Fruit fly (Drosophila melanogaster) whole organism, embryonic: ENCODE data around the gene CG8119.

ENCODE experiments used
- Adf1 ChIP-seq: fragments of 200-800 bp; sonication (Bioruptor generic); IDR thresholded peaks from 2 replicates; pipeline ENCODE4 v1.3.6; 2022; ENCODE audit warnings: missing biosample characterization, missing genetic modification characterization
- B-H1 ChIP-seq: fragments of 200-800 bp; sonication (Bioruptor generic); IDR thresholded peaks from 3 replicates; pipeline ENCODE4 v1.3.6; 2022; ENCODE audit warnings: missing biosample characterization, missing genetic modification characterization
- Bgb ChIP-seq: fragments of 200-800 bp; sonication (Bioruptor generic); IDR thresholded peaks from 2 replicates; pipeline ENCODE4 v1.3.6; 2022; ENCODE audit warnings: missing biosample characterization, missing genetic modification characterization; ENCODE audit not compliant: partially characterized antibody
- C15 ChIP-seq: fragments of 200-800 bp; sonication (Bioruptor generic); IDR thresholded peaks from 3 replicates; pipeline ENCODE4 v1.3.6; 2022; ENCODE audit warnings: missing biosample characterization, missing genetic modification characterization
- CG10321 ChIP-seq: fragments of 200-800 bp; sonication (Bioruptor generic); IDR thresholded peaks from 2 replicates; pipeline ENCODE4 v1.3.6; 2022; ENCODE audit warnings: missing biosample characterization, missing genetic modification characterization
- CG11504 ChIP-seq: fragments of 200-800 bp; sonication (Bioruptor generic); optimal IDR thresholded peaks from 3 replicates; lab custom pipeline; 2019; ENCODE audit warnings: missing biosample characterization, mild to moderate bottlenecking, missing genetic modification characterization, moderate library complexity
- CG12769 ChIP-seq: fragments of 200-800 bp; sonication (Bioruptor generic); optimal IDR thresholded peaks from 2 replicates; lab custom pipeline; 2019; ENCODE audit warnings: missing biosample characterization, mild to moderate bottlenecking, missing genetic modification characterization, moderate library complexity
- CG13287 ChIP-seq: fragments of 200-800 bp; sonication (Bioruptor generic); IDR thresholded peaks from 2 replicates; pipeline ENCODE4 v1.3.6; 2022; ENCODE audit warnings: missing biosample characterization, missing genetic modification characterization; ENCODE audit not compliant: partially characterized antibody
- CG13424 ChIP-seq: fragments of 200-800 bp; sonication (Bioruptor generic); optimal IDR thresholded peaks from 2 replicates; lab custom pipeline; 2019; ENCODE audit warnings: missing biosample characterization, mild to moderate bottlenecking, missing genetic modification characterization, moderate library complexity
- CG13894 ChIP-seq: fragments of 200-800 bp; sonication (Bioruptor generic); optimal IDR thresholded peaks from 3 replicates; lab custom pipeline; 2018; ENCODE audit warnings: missing biosample characterization, mild to moderate bottlenecking, missing genetic modification characterization, moderate library complexity
- CG14014 ChIP-seq: fragments of 200-800 bp; sonication (Bioruptor generic); IDR thresholded peaks from 2 replicates; pipeline ENCODE4 v1.3.6; 2022; ENCODE audit warnings: missing biosample characterization, missing genetic modification characterization
- CG15479 ChIP-seq: fragments of 200-800 bp; sonication (Bioruptor generic); optimal IDR thresholded peaks from 3 replicates; lab custom pipeline; 2019; ENCODE audit warnings: missing biosample characterization, mild to moderate bottlenecking, missing genetic modification characterization, moderate library complexity
- CG17328 ChIP-seq: fragments of 200-800 bp; sonication (Bioruptor generic); IDR thresholded peaks from 2 replicates; pipeline ENCODE4 v1.3.6; 2022; ENCODE audit warnings: missing biosample characterization, missing genetic modification characterization
- CG17359 ChIP-seq: fragments of 200-800 bp; sonication (Bioruptor generic); optimal IDR thresholded peaks from 3 replicates; lab custom pipeline; 2018; ENCODE audit warnings: missing biosample characterization, mild to moderate bottlenecking, missing genetic modification characterization, moderate library complexity
- CG17829 ChIP-seq: fragments of 200-800 bp; optimal IDR thresholded peaks from 2 replicates; lab custom pipeline; 2019; ENCODE audit warnings: missing biosample characterization, mild to moderate bottlenecking, missing genetic modification characterization, moderate library complexity
- CG2199 ChIP-seq: fragments of 200-800 bp; sonication (Bioruptor generic); IDR thresholded peaks from 3 replicates; pipeline ENCODE4 v1.3.6; 2022; ENCODE audit warnings: missing biosample characterization, missing genetic modification characterization
- CG5180 ChIP-seq: fragments of 200-800 bp; sonication (Bioruptor generic); optimal IDR thresholded peaks from 3 replicates; lab custom pipeline; 2017; ENCODE audit warnings: missing biosample characterization, missing genetic modification characterization, mild to moderate bottlenecking, moderate library complexity, missing genetic modification reagents
- CG5953 ChIP-seq: fragments of 200-800 bp; sonication (Bioruptor generic); IDR thresholded peaks from 2 replicates; pipeline ENCODE4 v1.3.6; 2022; ENCODE audit warnings: missing biosample characterization, missing genetic modification characterization
- CG6175 ChIP-seq: fragments of 200-800 bp; sonication (Bioruptor generic); IDR thresholded peaks from 3 replicates; pipeline ENCODE4 v1.3.6; 2022; ENCODE audit warnings: missing biosample characterization, missing genetic modification characterization
- CG6683 ChIP-seq: fragments of 200-800 bp; sonication (Bioruptor generic); optimal IDR thresholded peaks from 2 replicates; lab custom pipeline; 2017; ENCODE audit warnings: missing biosample characterization, mild to moderate bottlenecking, missing genetic modification characterization, missing genetic modification reagents
- CG6791 ChIP-seq: fragments of 200-800 bp; sonication (Bioruptor generic); IDR thresholded peaks from 3 replicates; pipeline ENCODE4 v1.3.6; 2022; ENCODE audit warnings: missing biosample characterization, missing genetic modification characterization; ENCODE audit not compliant: partially characterized antibody
- CG6813 ChIP-seq: fragments of 200-800 bp; sonication (Bioruptor generic); optimal IDR thresholded peaks from 2 replicates; lab custom pipeline; 2017; ENCODE audit warnings: missing biosample characterization, missing genetic modification characterization, mild to moderate bottlenecking, moderate library complexity, missing genetic modification reagents
- CG7839 ChIP-seq: fragments of 200-800 bp; sonication (Bioruptor generic); optimal IDR thresholded peaks from 3 replicates; lab custom pipeline; 2018; ENCODE audit warnings: missing biosample characterization, mild to moderate bottlenecking, missing genetic modification characterization, moderate library complexity
- CG8089 ChIP-seq: fragments of 200-800 bp; sonication (Bioruptor generic); optimal IDR thresholded peaks from 3 replicates; lab custom pipeline; 2016; ENCODE audit warnings: missing biosample characterization, missing genetic modification characterization
- CG8290 ChIP-seq, 3 experiments: fragments of 200-800 bp; sonication (Bioruptor generic); optimal IDR thresholded peaks; 2 replicates each; lab custom pipeline; 2016 to 2019; ENCODE audit warnings: missing biosample characterization in 3 of 3, missing genetic modification characterization in 3 of 3, mild to moderate bottlenecking in 2 of 3, moderate library complexity in 1 of 3
- CG8924 ChIP-seq: fragments of 200-800 bp; optimal IDR thresholded peaks from 3 replicates; lab custom pipeline; 2019; ENCODE audit warnings: missing biosample characterization, mild to moderate bottlenecking, missing genetic modification characterization, moderate library complexity
- Deaf1 ChIP-seq: fragments of 200-800 bp; optimal IDR thresholded peaks from 3 replicates; lab custom pipeline; 2019; ENCODE audit warnings: missing biosample characterization, mild to moderate bottlenecking, missing genetic modification characterization, moderate library complexity
- Lhr ChIP-seq: fragments of 200-800 bp; sonication (Bioruptor generic); optimal IDR thresholded peaks from 3 replicates; lab custom pipeline; 2017; ENCODE audit warnings: mild to moderate bottlenecking, missing biosample characterization, missing genetic modification reagents, missing genetic modification characterization
- Med ChIP-seq: fragments of 200-800 bp; sonication (Bioruptor generic); peaks from one replicate; lab custom pipeline; 2016; ENCODE audit warnings: missing biosample characterization, missing genetic modification characterization, mild to moderate bottlenecking, inconsistent platforms, moderate library complexity
- Scr ChIP-seq: fragments of 200-800 bp; sonication (Bioruptor generic); IDR thresholded peaks from 2 replicates; pipeline ENCODE4 v1.3.6; 2022; ENCODE audit warnings: missing biosample characterization, missing genetic modification characterization; ENCODE audit not compliant: partially characterized antibody
- abd-A ChIP-seq: fragments of 200-800 bp; sonication (Bioruptor generic); optimal IDR thresholded peaks from 3 replicates; lab custom pipeline; 2019; ENCODE audit warnings: missing biosample characterization, mild to moderate bottlenecking, missing genetic modification characterization, moderate library complexity
- bowl ChIP-seq: fragments of 200-800 bp; sonication (Bioruptor generic); IDR thresholded peaks from 2 replicates; pipeline ENCODE4 v1.3.6; 2022; ENCODE audit warnings: missing biosample characterization, missing genetic modification characterization
- caup ChIP-seq: fragments of 200-800 bp; sonication (Bioruptor generic); optimal IDR thresholded peaks from 3 replicates; lab custom pipeline; 2017; ENCODE audit warnings: missing biosample characterization, mild to moderate bottlenecking, missing genetic modification characterization, moderate library complexity; ENCODE audit not compliant: severe bottlenecking
- ci ChIP-seq: fragments of 200-800 bp; sonication (Bioruptor generic); IDR thresholded peaks from 3 replicates; pipeline ENCODE4 v1.3.6; 2022; ENCODE audit warnings: missing biosample characterization, missing genetic modification characterization
- corto ChIP-seq: fragments of 200-800 bp; sonication (Bioruptor generic); optimal IDR thresholded peaks from 2 replicates; lab custom pipeline; 2016; ENCODE audit warnings: missing biosample characterization, mild to moderate bottlenecking, missing genetic modification characterization, moderate library complexity
- dysf ChIP-seq: fragments of 200-800 bp; sonication (Bioruptor generic); IDR thresholded peaks from 3 replicates; pipeline ENCODE4 v1.3.6; 2022; ENCODE audit warnings: missing biosample characterization, missing genetic modification characterization
- fu2 ChIP-seq: fragments of 200-800 bp; sonication (Bioruptor generic); optimal IDR thresholded peaks from 2 replicates; lab custom pipeline; 2016; ENCODE audit warnings: missing biosample characterization, missing genetic modification characterization
- grau ChIP-seq: fragments of 200-800 bp; optimal IDR thresholded peaks from 3 replicates; lab custom pipeline; 2019; ENCODE audit warnings: missing biosample characterization, mild to moderate bottlenecking, missing genetic modification characterization, moderate library complexity
- grn ChIP-seq: fragments of 200-800 bp; sonication (Bioruptor generic); optimal IDR thresholded peaks from 3 replicates; lab custom pipeline; 2017; ENCODE audit warnings: missing biosample characterization, missing genetic modification characterization
- hkb ChIP-seq, 2 experiments: fragments of 200-800 bp in 1 of 2; fragments of >200 bp in 1 of 2; sonication (Bioruptor generic) in 1 of 2; IDR thresholded peaks in 1 of 2; optimal IDR thresholded peaks in 1 of 2; 2 replicates each; pipeline versions ENCODE4 v1.3.6 to Lab custom; 2017 to 2022; ENCODE audit warnings: missing biosample characterization in 1 of 2, missing genetic modification characterization in 1 of 2
- inv ChIP-seq: fragments of 200-800 bp; sonication (Bioruptor generic); IDR thresholded peaks from 2 replicates; pipeline ENCODE4 v1.3.6; 2022; ENCODE audit warnings: missing biosample characterization, missing genetic modification characterization; ENCODE audit not compliant: partially characterized antibody
- knrl ChIP-seq: fragments of 200-800 bp; sonication (Bioruptor generic); IDR thresholded peaks from 3 replicates; pipeline ENCODE4 v1.3.6; 2022; ENCODE audit warnings: missing biosample characterization, missing genetic modification characterization; ENCODE audit not compliant: partially characterized antibody
- phol ChIP-seq: fragments of 200-800 bp; sonication (Bioruptor generic); optimal IDR thresholded peaks from 3 replicates; lab custom pipeline; 2018; ENCODE audit warnings: missing biosample characterization, mild to moderate bottlenecking, missing genetic modification characterization, moderate library complexity
- salm ChIP-seq: fragments of 200-800 bp; sonication (Bioruptor generic); optimal IDR thresholded peaks from 2 replicates; lab custom pipeline; 2018; ENCODE audit warnings: missing biosample characterization, mild to moderate bottlenecking, missing genetic modification characterization
- sd ChIP-seq: fragments of 200-800 bp; sonication (Bioruptor generic); optimal IDR thresholded peaks from 3 replicates; lab custom pipeline; 2018; ENCODE audit warnings: missing biosample characterization, mild to moderate bottlenecking, missing genetic modification characterization, moderate library complexity
- seq ChIP-seq: fragments of 200-800 bp; sonication (Bioruptor generic); IDR thresholded peaks from 2 replicates; pipeline ENCODE4 v1.3.6; 2022; ENCODE audit warnings: missing biosample characterization, missing genetic modification characterization
- zfh1 ChIP-seq: fragments of 200-800 bp; sonication (Bioruptor generic); IDR thresholded peaks from 3 replicates; pipeline ENCODE4 v1.3.6; 2022; ENCODE audit warnings: missing biosample characterization, missing genetic modification characterization

Gene CG8119

DNA sequence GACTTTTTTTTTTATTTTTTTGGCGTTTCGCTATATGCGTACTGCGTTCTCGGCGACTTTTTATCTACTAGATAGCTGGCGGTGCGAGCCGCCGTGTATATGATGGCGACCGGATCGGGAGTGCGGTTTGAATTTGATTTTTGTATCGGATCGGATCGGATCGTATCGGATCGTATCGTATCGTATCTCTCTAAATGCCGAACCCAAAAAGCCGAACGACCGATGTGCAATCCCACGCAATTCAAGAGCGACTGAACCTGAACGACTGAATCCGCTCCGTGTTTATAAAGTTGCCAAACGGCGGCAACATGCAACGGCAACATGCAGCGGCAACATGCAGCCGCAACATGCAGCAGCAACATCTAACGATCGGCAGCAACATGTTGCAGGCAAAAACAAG is 36.1 kb upstream of the CG8119 start (continued):
- TF ChIP-seq knrl (GFP tag; lab: Robert Waterston, UW), result peak; percentile 44; the same call in 2 of the 3 replicates
- TF ChIP-seq CG7839 (tag; lab: Kevin White, UChicago), result peak; percentile 7
- TF ChIP-seq inv (GFP tag; lab: Robert Waterston, UW), result no peak
- no peak; the same call in 1 of the 2 replicates for TF ChIP-seq Adf1
- peak; percentile 78 for TF ChIP-seq CG13894
- TF ChIP-seq CG13424 (tag; lab: Kevin White, UChicago), result peak; percentile 22
- peak; percentile 19; the same call in 1 of the 2 replicates for TF ChIP-seq CG14014 (GFP tag; lab: Robert Waterston, UW)
- TF ChIP-seq CG2199 (GFP tag; lab: Robert Waterston, UW), result peak; percentile 84; the same call in 2 of the 3 replicates
- TF ChIP-seq grn (GFP tag; lab: Kevin White, UChicago), result peak; percentile 97
- TF ChIP-seq CG6683 (GFP tag; lab: Kevin White, UChicago), result no peak
- TF ChIP-seq dysf (GFP tag; lab: Robert Waterston, UW), result peak; percentile 25; the same call in 1 of the 3 replicates
- TF ChIP-seq CG5180, result peak; percentile 41
- TF ChIP-seq Deaf1, result peak; percentile 98
- peak; percentile 11 for TF ChIP-seq grau
- peak; percentile 60; the same call in 1 of the 2 replicates for TF ChIP-seq Bgb (GFP tag; lab: Robert Waterston, UW)
- TF ChIP-seq B-H1, result no peak
- TF ChIP-seq Lhr (GFP tag; lab: Kevin White, UChicago), result no peak
- no peak for TF ChIP-seq corto (GFP tag; lab: Kevin White, UChicago)
- TF ChIP-seq Scr (GFP tag; lab: Robert Waterston, UW), result peak; percentile 37; the same call in 1 of the 2 replicates
- TF ChIP-seq CG11504 (tag; lab: Kevin White, UChicago), result peak; percentile 100
- peak; percentile 45; the same call in 1 of the 2 replicates for TF ChIP-seq seq (GFP tag; lab: Robert Waterston, UW)
- 0 out of 2 replicates have a peak, but pooled peaks have one; percentile 7 for TF ChIP-seq CG5953 (GFP tag; lab: Robert Waterston, UW)
- TF ChIP-seq ci (GFP tag; lab: Robert Waterston, UW), result peak; percentile 73; the same call in 2 of the 3 replicates
- no peak for TF ChIP-seq hkb (optimal IDR thresholded peaks at IDR 0.05; lab: Kevin White, UChicago)
- TF ChIP-seq hkb (GFP tag; IDR thresholded peaks at IDR 0.05; lab: Robert Waterston, UW), result peak; percentile 23; the same call in 1 of the 2 replicates
- TF ChIP-seq Med (GFP tag; lab: Kevin White, UChicago), result peak; percentile 90
- no peak for TF ChIP-seq salm
- TF ChIP-seq C15 (GFP tag; lab: Robert Waterston, UW), result no peak
- TF ChIP-seq CG17829 (tag; lab: Kevin White, UChicago), result peak; percentile 7
- TF ChIP-seq CG15479 (GFP tag; lab: Kevin White, UChicago), result peak; percentile 52
- peak; percentile 22 for TF ChIP-seq caup
- peak; percentile 40; the same call in 1 of the 2 replicates for TF ChIP-seq CG17328 (GFP tag; lab: Robert Waterston, UW)
- no peak for TF ChIP-seq phol (tag; lab: Kevin White, UChicago)
- no peak for TF ChIP-seq CG6813
- peak; percentile 52; the same call in 2 of the 3 replicates for TF ChIP-seq zfh1 (GFP tag; lab: Robert Waterston, UW)
- peak; percentile 54 for TF ChIP-seq CG12769 (tag; lab: Kevin White, UChicago)
- TF ChIP-seq bowl (GFP tag; lab: Robert Waterston, UW), result 0 out of 2 replicates have a peak, but pooled peaks have one; percentile 8
- TF ChIP-seq CG6791 (GFP tag; lab: Robert Waterston, UW), result peak; percentile 65
- TF ChIP-seq sd, result peak; percentile 24
- TF ChIP-seq CG10321 (GFP tag; lab: Robert Waterston, UW), result no peak
- TF ChIP-seq CG6175, result 0 out of 3 replicates have a peak, but pooled peaks have one; percentile 17
- TF ChIP-seq CG17359 (tag; lab: Kevin White, UChicago), result peak; percentile 35
- no peak for TF ChIP-seq fu2 (GFP tag; lab: Kevin White, UChicago)
- TF ChIP-seq CG8089 (GFP tag; lab: Kevin White, UChicago), result no peak
- peak; percentile 35; the same call in 1 of the 2 replicates for TF ChIP-seq CG13287 (GFP tag; lab: Robert Waterston, UW)
- TF ChIP-seq CG8924 (tag; lab: Kevin White, UChicago), result no peak
- TF ChIP-seq CG8290 (GFP tag; optimal IDR thresholded peaks at IDR 0.05; lab: Kevin White, UChicago), result peak; percentile 0
- TF ChIP-seq CG8290 (tag; optimal IDR thresholded peaks at IDR 0.05; lab: Kevin White, UChicago), result peak in 1 of 2 experiments; percentile 57
- no peak for TF ChIP-seq abd-A (tag; lab: Kevin White, UChicago)
